Worm (Caenorhabditis elegans): ENCODE data around the gene repo-1.

repo-1 gene

ce11 chrIV:12105558-12105957, 21.3 kb downstream of the repo-1 start, which contains the start of gene M18.3:
Gene M18.3, plus strand, starts transcription at chrIV:12105858.
- no peak for TF ChIP-seq sptf-2 (GFP tag; optimal IDR thresholded peaks at IDR 0.05)
- no peak for TF ChIP-seq mxl-1 (tag; optimal IDR thresholded peaks at IDR 0.05)
- TF ChIP-seq zim-3 (tag; optimal IDR thresholded peaks at IDR 0.05), result no peak
- no peak for TF ChIP-seq mcd-1 (GFP tag; IDR thresholded peaks at IDR 0.05)
- TF ChIP-seq F49E8.2 (tag; optimal IDR thresholded peaks at IDR 0.05; ENCODE audit: insufficient read depth), result no peak
- no peak for TF ChIP-seq tbp1 (GFP tag; optimal IDR thresholded peaks at IDR 0.05)
- no peak for TF ChIP-seq K11D2.4 (GFP tag; IDR thresholded peaks at IDR 0.05)
- no peak for TF ChIP-seq unc-62 (GFP tag; optimal IDR thresholded peaks at IDR 0.05)

ce11 chrIV:12108984-12109657, 24.8 kb downstream of the repo-1 start:
- TF ChIP-seq egl-18 (GFP tag; IDR thresholded peaks at IDR 0.05), result 0 out of 2 replicates have a peak, but pooled peaks have one; percentile 24
- 0 out of 2 replicates have a peak, but pooled peaks have one; percentile 3 for TF ChIP-seq egrh-3 (GFP tag; IDR thresholded peaks at IDR 0.05)
- 0 out of 2 replicates have a peak, but pooled peaks have one; percentile 56 for TF ChIP-seq hsf-1 (GFP tag; IDR thresholded peaks at IDR 0.05)
- peak; percentile 76; the same call in 1 of the 2 replicates for TF ChIP-seq zfh-2 (GFP tag; conservative IDR thresholded peaks at IDR 0.05)
- no peak for TF ChIP-seq chd-7 (tag; optimal IDR thresholded peaks at IDR 0.05)
- peak; percentile 55; the same call in 1 of the 2 replicates for TF ChIP-seq cebp-2 (GFP tag; IDR thresholded peaks at IDR 0.05)
- TF ChIP-seq ceh-79 (tag; optimal IDR thresholded peaks at IDR 0.05), result no peak
- peak; percentile 7 for TF ChIP-seq lin-40 (tag; optimal IDR thresholded peaks at IDR 0.05)

DNA sequence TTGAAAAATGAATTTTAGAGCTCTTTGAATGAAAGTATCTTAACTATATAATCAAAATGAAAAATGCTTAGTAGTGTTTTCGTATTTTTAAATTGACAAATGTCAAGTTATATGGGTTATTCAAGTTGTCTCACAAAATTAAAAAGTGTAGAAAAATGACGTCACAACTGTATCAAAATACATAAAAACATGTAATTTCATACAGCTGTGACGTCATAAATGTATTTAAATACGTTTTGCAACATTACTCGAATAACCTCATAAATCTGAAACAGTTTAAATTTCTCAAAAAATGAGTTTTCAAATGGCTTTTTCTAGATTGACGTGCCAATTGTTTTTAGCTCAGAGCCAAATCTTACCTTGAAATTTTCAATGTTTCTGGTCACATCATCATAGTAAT, 25.5 kb downstream of the repo-1 start:
- TF ChIP-seq madf-10 (tag; optimal IDR thresholded peaks at IDR 0.05), result no peak
- TF ChIP-seq ztf-28 (GFP tag; IDR thresholded peaks at IDR 0.05), result no peak
- no peak for TF ChIP-seq athp-1 (tag; optimal IDR thresholded peaks at IDR 0.05)
- no peak for TF ChIP-seq snpc-1.1 (tag; optimal IDR thresholded peaks at IDR 0.05; ENCODE audit: insufficient read depth)
- TF ChIP-seq dpff-1 (tag; optimal IDR thresholded peaks at IDR 0.05), result no peak
- TF ChIP-seq lin-40 (tag; optimal IDR thresholded peaks at IDR 0.05), result peak; percentile 34
- TF ChIP-seq nhr-90 (tag; optimal IDR thresholded peaks at IDR 0.05), result no peak
- no peak for TF ChIP-seq ccch-3 (GFP tag; optimal IDR thresholded peaks at IDR 0.05)

DNA sequence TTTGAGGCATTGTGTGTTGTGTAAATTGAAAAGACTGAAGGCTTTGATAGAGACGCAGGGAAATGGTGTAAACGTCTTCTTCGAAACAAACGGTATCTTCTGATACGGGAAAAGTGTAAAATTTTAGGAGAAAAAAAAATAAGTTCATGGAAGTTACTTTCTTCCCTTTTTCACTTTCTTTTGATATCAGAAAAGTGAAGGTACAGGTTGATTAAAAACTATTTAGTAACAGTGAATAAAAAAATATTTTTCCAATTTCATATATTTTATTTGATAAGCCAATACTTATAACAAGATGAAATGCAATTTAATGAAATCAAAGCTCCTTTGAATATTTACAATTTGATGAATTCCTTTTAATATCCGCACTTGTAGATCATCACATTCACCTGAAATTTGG, 26.1 kb downstream of the repo-1 start, which contains the start of gene col-129:
col-129 (minus strand) TSS at position 101 of the 400 bp plus-strand sequence.
- TF ChIP-seq tbx-9 (tag; optimal IDR thresholded peaks at IDR 0.05; ENCODE audit: borderline replicate concordance), result no peak
- TF ChIP-seq egrh-3 (GFP tag; IDR thresholded peaks at IDR 0.05), result no peak
- no peak for TF ChIP-seq hsf-1 (GFP tag; IDR thresholded peaks at IDR 0.05)
- TF ChIP-seq snpc-1.3 (tag; optimal IDR thresholded peaks at IDR 0.05; ENCODE audit: insufficient read depth), result no peak
- TF ChIP-seq ceh-58 (GFP tag; IDR thresholded peaks at IDR 0.05), result no peak
- no peak for TF ChIP-seq ztf-25 (GFP tag; IDR thresholded peaks at IDR 0.05)
- TF ChIP-seq snpc-1.1 (tag; optimal IDR thresholded peaks at IDR 0.05; ENCODE audit: insufficient read depth), result no peak
- no peak for TF ChIP-seq nfya-1 (tag; optimal IDR thresholded peaks at IDR 0.05; ENCODE audit: borderline replicate concordance, insufficient read depth)
- TF ChIP-seq mes-4 (tag; optimal IDR thresholded peaks at IDR 0.05), result no peak
- TF ChIP-seq cebp-1 (GFP tag; IDR thresholded peaks at IDR 0.05), result no peak
- TF ChIP-seq cebp-1 (tag; optimal IDR thresholded peaks at IDR 0.05), result no peak

DNA sequence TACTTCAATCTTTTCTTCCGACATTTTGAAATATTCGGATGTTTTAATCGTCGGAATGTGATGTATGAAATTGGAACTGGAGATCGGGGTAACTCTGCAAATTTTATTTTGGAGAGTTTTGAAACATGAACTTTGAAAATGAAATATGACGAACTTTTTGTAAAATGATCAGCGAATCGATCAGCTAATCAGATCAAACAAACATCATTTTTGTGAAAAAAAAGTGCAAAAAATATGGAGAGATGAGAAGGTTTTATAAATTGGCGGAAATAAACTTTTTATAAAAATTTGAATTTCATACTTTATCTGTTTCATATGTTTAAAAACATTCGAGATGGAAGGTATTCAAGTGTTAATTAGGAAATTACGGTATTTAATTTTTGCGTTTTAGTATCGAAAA, 27.2 kb downstream of the repo-1 start, which contains the start of gene dlc-2:
dlc-2 (minus strand) TSS at position 101 of the 400 bp plus-strand sequence.
- TF ChIP-seq ztf-6 (GFP tag; IDR thresholded peaks at IDR 0.05), result no peak
- no peak for TF ChIP-seq madf-10 (tag; optimal IDR thresholded peaks at IDR 0.05)
- TF ChIP-seq snpc-1.1 (tag; optimal IDR thresholded peaks at IDR 0.05; ENCODE audit: insufficient read depth), result no peak
- TF ChIP-seq lin-35 (GFP tag; optimal IDR thresholded peaks at IDR 0.05), result no peak
- no peak for TF ChIP-seq F57A8.1 (GFP tag; optimal IDR thresholded peaks at IDR 0.05)
- TF ChIP-seq F10E7.11 (tag; optimal IDR thresholded peaks at IDR 0.05), result no peak
- no peak for TF ChIP-seq cebp-1 (GFP tag; IDR thresholded peaks at IDR 0.05)
- TF ChIP-seq cebp-1 (tag; optimal IDR thresholded peaks at IDR 0.05), result no peak
- no peak for TF ChIP-seq efl-1 (GFP tag; optimal IDR thresholded peaks at IDR 0.05)
- TF ChIP-seq egrh-3 (GFP tag; IDR thresholded peaks at IDR 0.05), result no peak
- no peak for TF ChIP-seq cebp-2 (GFP tag; IDR thresholded peaks at IDR 0.05)
